Worm (Caenorhabditis elegans): Measurements from ENCODE around the gene M02B1.4.
A peak's percentile ranks its signal among the peaks of the same experiment; 100 is the strongest.

M02B1.4 gene

ce11 chrIV:12840348-12840747, 15.2 kb upstream of the M02B1.4 start (continued):
- TF ChIP-seq madf-3 (GFP tag; IDR thresholded peaks at IDR 0.05) (no peak), let-526 (GFP tag; IDR thresholded peaks at IDR 0.05) (no peak), ztf-28 (GFP tag; IDR thresholded peaks at IDR 0.05) (no peak), zim-3 (tag; optimal IDR thresholded peaks at IDR 0.05) (no peak), somi-1 (GFP tag; optimal IDR thresholded peaks at IDR 0.05) (no peak), Y53F4B.3 (GFP tag; IDR thresholded peaks at IDR 0.05) (no peak), snpc-4 (GFP tag; optimal IDR thresholded peaks at IDR 0.05) (no peak), snpc-4 (tag; optimal IDR thresholded peaks at IDR 0.05) (peak in 1 of 4 experiments; percentile 4)

DNA sequence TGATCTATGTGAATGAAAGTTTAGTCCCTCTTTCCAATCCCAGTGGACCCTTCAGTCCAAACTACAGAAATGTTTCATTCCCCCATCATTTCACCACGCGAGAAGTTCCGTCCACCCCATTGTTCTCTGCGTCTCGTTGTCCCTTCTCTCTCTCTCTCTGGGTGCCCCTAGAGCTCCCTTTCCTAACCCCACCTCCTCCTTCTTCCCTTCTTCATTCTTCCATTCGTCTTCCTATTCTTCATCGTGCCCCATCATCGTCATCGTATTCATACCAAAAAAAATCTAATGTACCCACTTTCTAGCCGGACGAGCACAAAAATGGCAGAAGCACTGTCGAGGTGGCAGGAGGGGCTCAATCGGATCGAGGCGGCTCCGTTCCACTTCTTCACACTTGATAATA, 11.1 kb upstream of the M02B1.4 start, which contains the start of gene M02B1.3:
Gene M02B1.3 (plus strand): TSS at position 301 of the 400 bp plus-strand sequence.
- TF ChIP-seq pha-4 (tag; optimal IDR thresholded peaks at IDR 0.05) (no peak), zfh-2 (GFP tag; conservative IDR thresholded peaks at IDR 0.05) (peak; percentile 39; the same call in 1 of the 2 replicates), madf-6 (GFP tag; IDR thresholded peaks at IDR 0.05) (0 out of 2 replicates have a peak, but pooled peaks have one; percentile 12), ztf-28 (GFP tag; IDR thresholded peaks at IDR 0.05) (no peak), T26A5.8 (tag; optimal IDR thresholded peaks at IDR 0.05) (no peak), him-1 (tag; optimal IDR thresholded peaks at IDR 0.05) (no peak), nfyb-1 (GFP tag; IDR thresholded peaks at IDR 0.05) (0 out of 2 replicates have a peak, but pooled peaks have one; percentile 22), xnd-1 (tag; optimal IDR thresholded peaks at IDR 0.05) (no peak), ZK185.1 (tag; optimal IDR thresholded peaks at IDR 0.05; ENCODE audit: poor library complexity, severe bottlenecking) (no peak), lin-26 (GFP tag; IDR thresholded peaks at IDR 0.05) (0 out of 2 replicates have a peak, but pooled peaks have one; percentile 20), ceh-58 (GFP tag; IDR thresholded peaks at IDR 0.05) (no peak)

- 0 out of 2 replicates have a peak, but pooled peaks have one; percentile 9 for TF ChIP-seq hmg-1.2 (GFP tag; IDR thresholded peaks at IDR 0.05)
- TF ChIP-seq ccch-3 (GFP tag; optimal IDR thresholded peaks at IDR 0.05): no peak
- TF ChIP-seq lin-40 (tag; optimal IDR thresholded peaks at IDR 0.05): peak; percentile 20
- TF ChIP-seq Y53F4B.3 (GFP tag; IDR thresholded peaks at IDR 0.05): no peak
- no peak for TF ChIP-seq rcor-1 (GFP tag; IDR thresholded peaks at IDR 0.05)
- no peak for TF ChIP-seq Y79H2A.3 (GFP tag; conservative IDR thresholded peaks at IDR 0.05)
- TF ChIP-seq T07F8.4 (tag; optimal IDR thresholded peaks at IDR 0.05): no peak
- 0 out of 2 replicates have a peak, but pooled peaks have one; percentile 30 for TF ChIP-seq ekl-4 (GFP tag; IDR thresholded peaks at IDR 0.05)
- TF ChIP-seq F23B12.7 (tag; optimal IDR thresholded peaks at IDR 0.05; ENCODE audit: insufficient read depth): no peak
- no peak for TF ChIP-seq lin-26 (GFP tag; IDR thresholded peaks at IDR 0.05)
- TF ChIP-seq nhr-80 (tag; optimal IDR thresholded peaks at IDR 0.05): peak; percentile 90
- no peak for TF ChIP-seq nhr-120 (GFP tag; IDR thresholded peaks at IDR 0.05)
- no peak for TF ChIP-seq ceh-91 (GFP tag; IDR thresholded peaks at IDR 0.05)
- peak; percentile 40; the same call in 1 of the 2 replicates for TF ChIP-seq dox-1 (GFP tag; IDR thresholded peaks at IDR 0.05)
- no peak for TF ChIP-seq nfyb-1 (GFP tag; IDR thresholded peaks at IDR 0.05)
- no peak for TF ChIP-seq D2030.7 (GFP tag; IDR thresholded peaks at IDR 0.05)
- TF ChIP-seq let-607 (tag; optimal IDR thresholded peaks at IDR 0.05): peak; percentile 77 to 89
Measured at ce11 chrIV:12835363-12835762, 10.3 kb upstream of the M02B1.4 start.

DNA sequence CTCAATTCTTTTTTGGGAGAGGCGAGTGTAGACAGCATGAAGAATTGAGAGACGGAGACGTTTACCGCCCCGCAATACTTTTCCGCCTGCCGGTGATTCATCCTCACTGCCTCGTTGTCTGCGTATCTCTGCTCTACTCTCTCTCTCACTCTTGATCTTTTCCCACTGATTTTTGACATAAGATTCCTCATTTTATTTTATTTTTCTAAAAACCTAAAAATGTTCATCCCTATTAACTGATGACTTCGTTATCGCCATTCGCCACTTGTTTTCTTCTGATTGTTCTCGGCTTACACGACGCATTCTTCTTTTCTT, 9.3 kb upstream of the M02B1.4 start:
- TF ChIP-seq hmg-1.2 (GFP tag; IDR thresholded peaks at IDR 0.05) (peak; percentile 67; the same call in 1 of the 2 replicates), snpc-1.1 (tag; optimal IDR thresholded peaks at IDR 0.05; ENCODE audit: insufficient read depth) (no peak)
